Worm (Caenorhabditis elegans) whole organism, midembryonic: ENCODE results near the gene Y45G12B.3.

Experiments
- T22C8.4 ChIP-seq: fragments of 200-800 bp; sonication (Bioruptor generic); IDR thresholded peaks from 2 replicates; pipeline ENCODE4 v1.3.6; 2022; ENCODE audit warnings: missing genetic modification characterization, missing compliant biosample characterization
- cog-1 ChIP-seq: sonication (generic microtip); optimal IDR thresholded peaks from 2 replicates; lab custom pipeline; 2016; ENCODE audit warnings: missing genetic modification characterization, missing compliant biosample characterization
- flt-1 ChIP-seq: fragments of 200-800 bp; sonication (Bioruptor generic); IDR thresholded peaks from 2 replicates; pipeline ENCODE4 v1.3.6; 2022; ENCODE audit warnings: missing genetic modification characterization, missing compliant biosample characterization
- med-1 ChIP-seq: sonication (generic microtip); optimal IDR thresholded peaks from 2 replicates; lab custom pipeline; 2017; ENCODE audit warnings: missing genetic modification characterization, mild to moderate bottlenecking, missing compliant biosample characterization, antibody characterized with exemption, missing genetic modification reagents; ENCODE audit not compliant: insufficient read depth
- ref-1 ChIP-seq: fragments of 200-800 bp; sonication (Bioruptor generic); conservative IDR thresholded peaks from 2 replicates; pipeline ENCODE4 v1.3.6; 2022; ENCODE audit warnings: missing genetic modification reagents, missing genetic modification characterization, missing compliant biosample characterization
- tab-1 ChIP-seq: fragments of 200-800 bp; sonication (Bioruptor generic); IDR thresholded peaks from 2 replicates; pipeline ENCODE4 v1.3.6; 2022; ENCODE audit warnings: missing genetic modification characterization, missing compliant biosample characterization
- ztf-23 ChIP-seq: fragments of 200-800 bp; sonication (Bioruptor generic); IDR thresholded peaks from 2 replicates; pipeline ENCODE4 v1.3.6; 2022; ENCODE audit warnings: missing genetic modification reagents, missing genetic modification characterization, missing compliant biosample characterization
- ztf-29 ChIP-seq: fragments of 200-800 bp; sonication (Bioruptor generic); IDR thresholded peaks from 2 replicates; pipeline ENCODE4 v1.3.6; 2022; ENCODE audit warnings: missing genetic modification reagents, missing genetic modification characterization, missing compliant biosample characterization

- no peak for TF ChIP-seq flt-1 (GFP tag; lab: Robert Waterston, UW)
- TF ChIP-seq cog-1 = no peak
- no peak for TF ChIP-seq med-1 (GFP tag; lab: Kevin White, UChicago)
- TF ChIP-seq ztf-23 (GFP tag; lab: Robert Waterston, UW) = no peak
- no peak for TF ChIP-seq ref-1
- TF ChIP-seq T22C8.4 = no peak
- no peak for TF ChIP-seq tab-1 (GFP tag; lab: Robert Waterston, UW)
- TF ChIP-seq ztf-29 (GFP tag; lab: Robert Waterston, UW) = no peak
These were observed 35.6 kb downstream of the Y45G12B.3 start for ce11 chrV:2660457-2660856.
